Worm (Caenorhabditis elegans): ENCODE data around the gene srw-139.

srw-139 gene

DNA sequence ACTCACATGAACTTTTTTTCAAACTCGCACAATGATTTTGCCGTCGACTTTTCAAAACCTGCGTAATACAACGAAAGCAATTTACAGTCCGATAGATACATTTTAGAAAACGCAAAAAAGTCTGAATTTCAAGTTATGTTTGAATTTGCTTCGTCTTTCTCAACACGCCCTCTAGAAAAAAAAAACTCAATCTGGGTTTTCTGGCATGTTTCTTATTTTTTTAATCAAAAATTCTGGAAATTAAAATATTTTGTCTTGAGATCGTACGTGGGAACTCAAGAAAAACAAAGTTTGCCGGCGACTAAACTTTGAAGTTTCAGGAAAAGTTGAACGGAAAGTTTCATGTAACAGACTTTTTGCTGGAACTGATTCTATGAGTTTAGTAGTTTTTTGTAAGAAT, 8.6 kb upstream of the srw-139 start, which contains the start of gene srw-115:
Gene srw-115, minus strand, starts transcription at position 101 of the 400 bp plus-strand sequence.
- TF ChIP-seq nhr-23 (tag; optimal IDR thresholded peaks at IDR 0.05) (no peak), gmeb-1 (tag; optimal IDR thresholded peaks at IDR 0.05) (no peak), sma-9 (GFP tag; optimal IDR thresholded peaks at IDR 0.05) (no peak), sma-9 (tag; optimal IDR thresholded peaks at IDR 0.05) (no peak)

DNA sequence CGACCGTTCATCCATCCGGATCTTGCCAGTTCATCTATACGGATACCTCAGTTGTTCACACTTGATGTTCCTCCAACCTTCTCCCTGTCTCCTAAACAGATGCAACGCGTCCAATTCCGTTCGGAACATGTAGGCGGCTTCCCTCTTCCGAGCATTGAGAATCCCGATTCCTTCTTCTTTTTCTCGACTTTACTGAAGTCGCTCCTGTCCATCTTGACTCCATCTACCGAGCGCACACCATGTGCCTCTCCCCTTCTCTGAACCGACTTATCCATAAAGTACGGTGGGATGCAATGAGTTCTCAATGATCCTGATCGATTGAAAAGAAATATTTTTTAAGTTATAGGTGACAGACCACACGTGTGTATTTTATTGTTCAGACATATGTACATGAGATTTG, 6.9 kb upstream of the srw-139 start:
- no peak for TF ChIP-seq dmd-4 (tag; optimal IDR thresholded peaks at IDR 0.05)
- no peak for TF ChIP-seq sma-9 (GFP tag; optimal IDR thresholded peaks at IDR 0.05)
- no peak for TF ChIP-seq sma-9 (tag; optimal IDR thresholded peaks at IDR 0.05)
- no peak for TF ChIP-seq alr-1 (tag; optimal IDR thresholded peaks at IDR 0.05)
- TF ChIP-seq mab-5 (tag; optimal IDR thresholded peaks at IDR 0.05), result no peak
- no peak for TF ChIP-seq elt-3 (tag; optimal IDR thresholded peaks at IDR 0.05)
- TF ChIP-seq zag-1 (tag; optimal IDR thresholded peaks at IDR 0.05), result no peak
- no peak for TF ChIP-seq ztf-1 (GFP tag; conservative IDR thresholded peaks at IDR 0.05)
- no peak for TF ChIP-seq nhr-23 (tag; optimal IDR thresholded peaks at IDR 0.05)
- TF ChIP-seq nhr-12 (tag; optimal IDR thresholded peaks at IDR 0.05), result no peak
- TF ChIP-seq nhr-21 (tag; optimal IDR thresholded peaks at IDR 0.05), result no peak
- no peak for TF ChIP-seq unc-39 (tag; optimal IDR thresholded peaks at IDR 0.05)

ce11 chrV:2991485-2991884, 6.3 kb upstream of the srw-139 start, which contains the start of gene srw-121:
Gene srw-121, minus strand, starts transcription at chrV:2991585.
- TF ChIP-seq unc-39 (tag; optimal IDR thresholded peaks at IDR 0.05) (no peak), mab-5 (tag; optimal IDR thresholded peaks at IDR 0.05) (no peak), peb-1 (tag; optimal IDR thresholded peaks at IDR 0.05) (no peak), C34F6.9 (tag; optimal IDR thresholded peaks at IDR 0.05) (no peak), skn-1 (tag; optimal IDR thresholded peaks at IDR 0.05) (no peak), nhr-12 (tag; optimal IDR thresholded peaks at IDR 0.05) (no peak)

DNA sequence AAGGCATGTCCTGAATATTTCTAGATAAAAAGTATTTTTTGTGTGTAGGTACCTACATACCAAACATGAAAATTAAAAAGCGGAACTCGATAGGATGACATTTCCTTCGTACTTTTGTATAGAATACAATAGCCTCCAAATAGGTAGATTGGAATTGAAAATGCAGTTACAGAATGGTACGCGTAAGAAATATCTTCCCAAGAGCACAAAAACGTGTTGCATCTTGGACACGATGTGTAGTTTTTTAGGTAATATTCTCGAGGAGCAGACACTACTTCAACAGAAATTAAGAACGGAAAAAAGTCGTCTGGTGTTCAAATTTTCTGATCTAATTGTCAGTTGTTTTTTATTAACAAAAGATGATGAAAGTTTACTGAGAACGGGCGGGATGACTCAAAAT, 2.2 kb upstream of the srw-139 start, which contains the start of gene srh-85:
Gene srh-85, minus strand, starts transcription at position 101 of the 400 bp plus-strand sequence.
- TF ChIP-seq unc-62 (GFP tag; optimal IDR thresholded peaks at IDR 0.05) (no peak), crh-2 (tag; optimal IDR thresholded peaks at IDR 0.05) (no peak), nhr-11 (tag; optimal IDR thresholded peaks at IDR 0.05) (no peak), ceh-16 (tag; optimal IDR thresholded peaks at IDR 0.05) (no peak), sma-3 (GFP tag; optimal IDR thresholded peaks at IDR 0.05) (no peak), ztf-1 (GFP tag; conservative IDR thresholded peaks at IDR 0.05) (no peak), aly-2 (tag; optimal IDR thresholded peaks at IDR 0.05) (no peak), ZK546.5 (tag; optimal IDR thresholded peaks at IDR 0.05) (no peak), F13H6.1 (tag; optimal IDR thresholded peaks at IDR 0.05) (no peak), nhr-129 (tag; optimal IDR thresholded peaks at IDR 0.05) (no peak), nhr-21 (tag; optimal IDR thresholded peaks at IDR 0.05) (no peak), gmeb-1 (tag; optimal IDR thresholded peaks at IDR 0.05) (no peak), lin-39 (tag; optimal IDR thresholded peaks at IDR 0.05) (no peak), Y55F3AM.14 (GFP tag; optimal IDR thresholded peaks at IDR 0.05) (no peak)

DNA sequence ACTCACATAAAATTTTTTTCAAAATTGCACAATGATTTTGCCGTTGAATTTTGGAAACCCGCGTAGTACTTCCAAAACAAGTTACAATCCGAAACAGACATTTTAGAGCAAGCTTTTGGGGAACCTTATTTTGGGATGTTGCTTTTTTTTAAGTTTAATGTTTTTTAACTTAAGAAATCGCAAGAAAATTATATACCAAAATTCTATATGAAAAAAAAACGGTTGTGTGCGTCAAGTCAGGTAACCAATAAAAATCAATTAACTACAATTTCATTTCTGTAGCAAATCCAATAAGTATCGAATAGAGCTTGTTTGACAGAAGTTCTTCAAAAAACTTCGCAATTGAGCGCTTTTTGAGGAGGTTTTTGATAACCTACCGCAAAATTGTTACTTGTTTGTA, 1.9 kb downstream of the srw-139 start, which contains the start of gene srw-117:
Gene srw-117, minus strand, starts transcription at position 101 of the 400 bp plus-strand sequence.
- TF ChIP-seq unc-39 (tag; optimal IDR thresholded peaks at IDR 0.05) (no peak), nhr-77 (tag; optimal IDR thresholded peaks at IDR 0.05) (no peak), lin-39 (tag; optimal IDR thresholded peaks at IDR 0.05) (no peak), nhr-23 (tag; optimal IDR thresholded peaks at IDR 0.05) (no peak), blmp-1 (tag; optimal IDR thresholded peaks at IDR 0.05; ENCODE audit: insufficient read depth) (no peak), nhr-21 (tag; optimal IDR thresholded peaks at IDR 0.05) (no peak), mdl-1 (tag; optimal IDR thresholded peaks at IDR 0.05) (no peak), nhr-10 (tag; optimal IDR thresholded peaks at IDR 0.05) (no peak), nhr-129 (tag; optimal IDR thresholded peaks at IDR 0.05) (no peak), lsy-2 (tag; optimal IDR thresholded peaks at IDR 0.05) (no peak), aly-2 (tag; optimal IDR thresholded peaks at IDR 0.05) (no peak), nhr-12 (tag; optimal IDR thresholded peaks at IDR 0.05) (no peak), ceh-16 (tag; optimal IDR thresholded peaks at IDR 0.05) (no peak), unc-55 (GFP tag; optimal IDR thresholded peaks at IDR 0.05) (no peak), skn-1 (tag; optimal IDR thresholded peaks at IDR 0.05) (no peak), ztf-4 (tag; optimal IDR thresholded peaks at IDR 0.05) (no peak), sma-3 (GFP tag; optimal IDR thresholded peaks at IDR 0.05) (no peak), nhr-237 (tag; optimal IDR thresholded peaks at IDR 0.05) (no peak), gmeb-1 (tag; optimal IDR thresholded peaks at IDR 0.05) (no peak)
